Fruit fly (Drosophila melanogaster): ENCODE data around the gene CG4467.
A peak's percentile ranks its signal among the peaks of the same experiment; 100 is the strongest.

Gene CG4467

DNA sequence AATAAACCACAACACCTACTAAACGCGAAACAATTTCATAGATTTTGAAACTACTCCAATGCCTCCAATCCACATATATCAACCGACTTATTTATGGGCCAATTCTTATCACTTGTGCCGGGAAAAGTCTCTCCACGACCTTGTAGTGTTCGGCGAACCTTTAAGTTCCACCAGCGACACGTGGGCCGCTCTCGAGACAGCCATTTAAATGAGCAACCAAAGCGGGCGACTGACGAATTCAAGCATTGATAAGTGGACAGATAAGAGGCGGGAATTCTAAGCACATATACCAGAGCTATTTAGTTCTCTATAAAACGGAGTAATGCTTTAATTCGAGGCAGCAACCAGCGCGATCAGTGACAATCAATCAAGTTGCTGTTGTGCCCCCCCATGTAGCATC lies 35.9 kb downstream of the CG4467 start:
- TF ChIP-seq CG31627 (GFP tag; optimal IDR thresholded peaks at IDR 0.05), result no peak
- no peak for TF ChIP-seq CG8319 (GFP tag; optimal IDR thresholded peaks at IDR 0.05)
- TF ChIP-seq CG6808 (GFP tag; optimal IDR thresholded peaks at IDR 0.05), result no peak
- no peak for TF ChIP-seq CG15336 (GFP tag; IDR thresholded peaks at IDR 0.05)
- no peak for TF ChIP-seq CG1621 (tag; optimal IDR thresholded peaks at IDR 0.05)
- TF ChIP-seq Eip75B (GFP tag; optimal IDR thresholded peaks at IDR 0.05), result no peak
- no peak for TF ChIP-seq dsx (GFP tag; optimal IDR thresholded peaks at IDR 0.05; ENCODE audit: poor library complexity, severe bottlenecking)

DNA sequence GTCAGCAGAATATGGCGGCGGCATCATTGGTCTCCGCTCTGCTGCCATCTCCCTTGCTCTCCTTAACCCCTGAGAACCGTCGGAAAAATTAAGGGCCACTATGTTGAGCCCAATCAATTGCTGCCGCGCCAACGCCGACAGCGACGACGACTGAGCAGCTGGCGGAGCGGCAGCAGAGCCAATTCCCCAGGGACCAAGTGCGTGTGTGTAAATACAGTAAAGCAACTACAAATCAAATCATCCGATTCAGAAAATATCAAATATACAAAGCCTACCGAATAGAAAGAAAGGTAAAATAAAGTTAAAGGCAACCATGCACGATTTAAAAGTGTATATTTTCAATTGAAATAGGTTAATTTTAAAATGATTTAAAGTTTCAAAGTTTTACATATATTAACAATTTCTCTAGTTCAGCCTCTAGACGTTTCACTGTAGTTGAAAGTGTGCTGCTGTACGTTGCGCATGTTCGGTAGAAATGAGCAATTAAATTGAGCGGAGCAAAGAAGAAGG lies 36.9 kb downstream of the CG4467 start:
- TF ChIP-seq Sox102F (GFP tag; optimal IDR thresholded peaks at IDR 0.05) (peak; percentile 11), vri (GFP tag; optimal IDR thresholded peaks at IDR 0.05) (no peak), Sox14 (GFP tag; optimal IDR thresholded peaks at IDR 0.05) (no peak), CG9139 (GFP tag; optimal IDR thresholded peaks at IDR 0.05) (no peak), Blimp-1 (GFP tag; optimal IDR thresholded peaks at IDR 0.05) (no peak), CG6792 (GFP tag; optimal IDR thresholded peaks at IDR 0.05) (no peak), Eip93F (GFP tag; optimal IDR thresholded peaks at IDR 0.05) (no peak), CG11902 (GFP tag; optimal IDR thresholded peaks at IDR 0.05) (no peak), dac (GFP tag; optimal IDR thresholded peaks at IDR 0.05) (no peak), CG8632 (GFP tag; optimal IDR thresholded peaks at IDR 0.05) (peak; percentile 41), fd85E (GFP tag; optimal IDR thresholded peaks at IDR 0.05) (no peak), esn (GFP tag; optimal IDR thresholded peaks at IDR 0.05) (peak; percentile 16), salr (GFP tag; optimal IDR thresholded peaks at IDR 0.05) (no peak), CG3032 (tag; optimal IDR thresholded peaks at IDR 0.05) (peak; percentile 16), CG15336 (GFP tag; IDR thresholded peaks at IDR 0.05) (no peak), cyc (GFP tag; optimal IDR thresholded peaks at IDR 0.05) (peak; percentile 39), CG11294 (GFP tag; IDR thresholded peaks at IDR 0.05) (no peak), acj6 (GFP tag; optimal IDR thresholded peaks at IDR 0.05) (no peak), spab (GFP tag; optimal IDR thresholded peaks at IDR 0.05) (peak; percentile 17), Hr39 (GFP tag; optimal IDR thresholded peaks at IDR 0.05) (peak; percentile 9), CG8319 (GFP tag; optimal IDR thresholded peaks at IDR 0.05) (no peak), Hr4 (GFP tag; optimal IDR thresholded peaks at IDR 0.05) (peak; percentile 11), CG1621 (tag; optimal IDR thresholded peaks at IDR 0.05) (no peak), CG31627 (GFP tag; optimal IDR thresholded peaks at IDR 0.05) (peak; percentile 9), Sox15 (GFP tag; optimal IDR thresholded peaks at IDR 0.05) (no peak), CG7368 (GFP tag; optimal IDR thresholded peaks at IDR 0.05) (no peak), CG32006 (GFP tag; optimal IDR thresholded peaks at IDR 0.05) (peak; percentile 25), fkh (GFP tag; optimal IDR thresholded peaks at IDR 0.05) (peak; percentile 21), svp (GFP tag) (peak; percentile 84), topi (GFP tag; optimal IDR thresholded peaks at IDR 0.05) (peak; percentile 43), Smox (GFP tag; optimal IDR thresholded peaks at IDR 0.05) (peak; percentile 25), Eip78C (GFP tag) (peak; percentile 89), eg (GFP tag; IDR thresholded peaks at IDR 0.05) (no peak), CG4318 (GFP tag; optimal IDR thresholded peaks at IDR 0.05) (no peak), lz (GFP tag; optimal IDR thresholded peaks at IDR 0.05) (peak; percentile 27), achi (GFP tag; optimal IDR thresholded peaks at IDR 0.05) (peak; percentile 26), CG6276 (GFP tag; optimal IDR thresholded peaks at IDR 0.05) (no peak), CG11762 (GFP tag; optimal IDR thresholded peaks at IDR 0.05; ENCODE audit: insufficient read depth) (no peak), CG6808 (GFP tag; optimal IDR thresholded peaks at IDR 0.05) (peak; percentile 34), Eip75B (GFP tag; optimal IDR thresholded peaks at IDR 0.05) (peak; percentile 40), Met (GFP tag; optimal IDR thresholded peaks at IDR 0.05) (peak; percentile 43), net (GFP tag; optimal IDR thresholded peaks at IDR 0.05) (no peak), pdm3 (GFP tag; optimal IDR thresholded peaks at IDR 0.05) (peak; percentile 28), Ets96B (tag; optimal IDR thresholded peaks at IDR 0.05) (peak; percentile 49), CG3919 (GFP tag; optimal IDR thresholded peaks at IDR 0.05) (peak; percentile 17), CG34406 (GFP tag; optimal IDR thresholded peaks at IDR 0.05) (no peak), Gug (GFP tag; IDR thresholded peaks at IDR 0.05) (no peak), Ets21C (GFP tag; optimal IDR thresholded peaks at IDR 0.05) (no peak)
